Worm (Caenorhabditis elegans): ENCODE data around the gene K08D8.2.

DNA sequence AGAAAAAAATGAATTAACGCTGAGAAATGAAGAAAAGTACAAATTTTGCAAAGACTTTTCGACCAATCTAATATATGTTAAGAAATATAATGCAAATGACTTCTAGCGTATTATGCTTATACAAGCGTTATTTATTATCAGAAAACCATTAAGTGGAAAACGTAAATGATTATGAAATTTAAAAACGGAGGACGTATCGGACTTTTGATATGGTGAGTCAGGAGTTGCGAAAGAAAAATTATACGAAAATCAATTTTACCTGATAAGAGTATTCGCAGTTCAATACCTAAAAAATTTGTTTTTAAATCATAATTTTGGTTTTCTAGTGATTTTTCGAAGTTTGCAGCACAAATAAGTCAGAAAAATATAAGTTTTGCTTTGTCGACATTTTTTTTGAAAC is 26.3 kb upstream of the K08D8.2 start:
- no peak for TF ChIP-seq dve-1 (tag; optimal IDR thresholded peaks at IDR 0.05; ENCODE audit: insufficient read depth)
- no peak for TF ChIP-seq mxl-2 (GFP tag; conservative IDR thresholded peaks at IDR 0.05)
- TF ChIP-seq fkh-10 (GFP tag; optimal IDR thresholded peaks at IDR 0.05) = no peak
- TF ChIP-seq nhr-42 (GFP tag; IDR thresholded peaks at IDR 0.05) = no peak
- TF ChIP-seq spr-1 (tag; optimal IDR thresholded peaks at IDR 0.05) = no peak
- peak; percentile 32; the same call in 1 of the 2 replicates for TF ChIP-seq dmd-6 (GFP tag; IDR thresholded peaks at IDR 0.05)
- no peak for TF ChIP-seq ZK337.2 (GFP tag; IDR thresholded peaks at IDR 0.05)
- no peak for TF ChIP-seq lin-13 (GFP tag; optimal IDR thresholded peaks at IDR 0.05)
- no peak for TF ChIP-seq fos-1 (tag; optimal IDR thresholded peaks at IDR 0.05)
- TF ChIP-seq jun-1 (tag; optimal IDR thresholded peaks at IDR 0.05) = no peak
- no peak for TF ChIP-seq egl-27 (tag; optimal IDR thresholded peaks at IDR 0.05)
- TF ChIP-seq aly-2 (tag; optimal IDR thresholded peaks at IDR 0.05) = no peak
- no peak for TF ChIP-seq lin-38 (GFP tag; IDR thresholded peaks at IDR 0.05)
